Worm (Caenorhabditis elegans): ENCODE data around the gene srx-76.

- TF ChIP-seq him-1 (tag; optimal IDR thresholded peaks at IDR 0.05) (no peak), dao-5 (tag; optimal IDR thresholded peaks at IDR 0.05) (no peak), W03F9.2 (tag; optimal IDR thresholded peaks at IDR 0.05) (no peak)
These were observed 47.8 kb upstream of the srx-76 start, which contains the start of gene nphp-4 for ce11 chrV:11843678-11844366.
